Worm (Caenorhabditis elegans) whole organism, L4/young adult: Measurements from ENCODE around the gene srw-62.

Source experiments
- W03F9.2 ChIP-seq: fragments of 150-350 bp; optimal IDR thresholded peaks from 2 replicates; lab custom pipeline; 2014; ENCODE audit warnings: missing biosample characterization, missing genetic modification characterization
- dao-5 ChIP-seq: sonication (generic microtip); optimal IDR thresholded peaks from 2 replicates; lab custom pipeline; 2016; ENCODE audit warnings: missing genotype, missing genetic modification characterization, moderate library complexity, missing compliant biosample characterization
- him-1 ChIP-seq: sonication (generic microtip); optimal IDR thresholded peaks from 2 replicates; lab custom pipeline; 2016; ENCODE audit warnings: missing genotype, missing genetic modification reagents, missing genetic modification characterization, missing compliant biosample characterization

- TF ChIP-seq dao-5 (tag; lab: Kevin White, UChicago) (no peak), him-1 (tag; lab: Kevin White, UChicago) (no peak), W03F9.2 (tag; lab: Kevin White, UChicago) (no peak)
Measured at ce11 chrII:7870062-7870461, 44.9 kb downstream of the srw-62 start, which contains the start of gene ztf-17.
